Worm (Caenorhabditis elegans) whole organism, L1 larva: ENCODE results near the gene hum-4.

Source experiments
- C04F5.9 ChIP-seq: sonication (generic microtip); optimal IDR thresholded peaks from 2 replicates; lab custom pipeline; 2016; ENCODE audit warnings: missing genetic modification characterization, missing compliant biosample characterization
- C16A3.4 ChIP-seq: fragments of 150-350 bp; optimal IDR thresholded peaks from 2 replicates; lab custom pipeline; 2014; ENCODE audit warnings: missing biosample characterization, missing genetic modification characterization
- aha-1 ChIP-seq: fragments of 150-350 bp; optimal IDR thresholded peaks from 2 replicates; lab custom pipeline; 2014; ENCODE audit warnings: missing biosample characterization, missing genetic modification characterization
- alr-1 ChIP-seq: fragments of 200-800 bp; sonication (Bioruptor generic); optimal IDR thresholded peaks from 2 replicates; lab custom pipeline; 2018; ENCODE audit warnings: borderline replicate concordance, mild to moderate bottlenecking, missing genetic modification characterization, missing compliant biosample characterization
- ama-1 ChIP-seq: fragments of 150-350 bp; optimal IDR thresholded peaks from 2 replicates; lab custom pipeline; 2014
- blmp-1 ChIP-seq: fragments of 150-350 bp; optimal IDR thresholded peaks from 2 replicates; lab custom pipeline; 2014; ENCODE audit warnings: missing biosample characterization, missing genetic modification characterization
- ceh-63 ChIP-seq: fragments of 200-800 bp; sonication (Bioruptor generic); optimal IDR thresholded peaks from 2 replicates; lab custom pipeline; 2018; ENCODE audit warnings: mild to moderate bottlenecking, missing genetic modification characterization, missing compliant biosample characterization
- ceh-82 ChIP-seq, 3 experiments: fragments of 150-350 bp in 1 of 3; sonication (generic microtip) in 2 of 3; optimal IDR thresholded peaks; 2 replicates each; lab custom pipeline; 2014 to 2017; ENCODE audit warnings: missing biosample characterization in 3 of 3, missing genetic modification characterization in 3 of 3
- dpl-1 ChIP-seq, 3 experiments: fragments of 150-350 bp in 2 of 3; sonication (generic microtip) in 1 of 3; optimal IDR thresholded peaks; 2 replicates each; lab custom pipeline; 2014 to 2017; ENCODE audit warnings: missing biosample characterization in 3 of 3, missing genetic modification characterization in 3 of 3, missing genetic modification reagents in 3 of 3
- dsc-1 ChIP-seq: sonication (generic microtip); optimal IDR thresholded peaks from 2 replicates; lab custom pipeline; 2016; ENCODE audit warnings: mild to moderate bottlenecking, missing genetic modification characterization, missing compliant biosample characterization
- efl-1 ChIP-seq, 4 experiments: fragments of 150-350 bp; optimal IDR thresholded peaks in 3 of 4; peaks in 1 of 4; 1 replicate in 1 of 4; 2 replicates in 3 of 4; lab custom pipeline; 2014; ENCODE audit warnings: missing biosample characterization in 2 of 4, missing genetic modification characterization in 2 of 4, missing genetic modification reagents in 2 of 4
- efl-3 ChIP-seq: fragments of 200-800 bp; sonication (Bioruptor generic); optimal IDR thresholded peaks from 2 replicates; lab custom pipeline; 2018; ENCODE audit warnings: mild to moderate bottlenecking, missing genetic modification characterization, missing compliant biosample characterization
- egl-13 ChIP-seq: sonication (generic microtip); optimal IDR thresholded peaks from 2 replicates; lab custom pipeline; 2016; ENCODE audit warnings: missing genotype, missing genetic modification reagents, missing genetic modification characterization, missing compliant biosample characterization
- elt-2 ChIP-seq: sonication (generic microtip); optimal IDR thresholded peaks from 2 replicates; lab custom pipeline; 2016; ENCODE audit warnings: missing genetic modification characterization, mild to moderate bottlenecking, inconsistent platforms, missing compliant biosample characterization, missing genetic modification reagents
- elt-3 ChIP-seq, 6 experiments: fragments of 150-350 bp in 1 of 6; sonication (generic microtip); optimal IDR thresholded peaks; 2 replicates each; lab custom pipeline; 2017 to 2018; ENCODE audit warnings: missing biosample characterization in 6 of 6, missing genetic modification characterization in 6 of 6, inconsistent platforms in 1 of 6
- fkh-10 ChIP-seq: sonication (generic microtip); optimal IDR thresholded peaks from 2 replicates; lab custom pipeline; 2017; ENCODE audit warnings: missing biosample characterization, missing genetic modification reagents, missing genetic modification characterization
- fkh-4 ChIP-seq: sonication (generic microtip); optimal IDR thresholded peaks from 2 replicates; lab custom pipeline; 2016; ENCODE audit warnings: missing compliant biosample characterization, missing genetic modification characterization, borderline replicate concordance
- grh-1 ChIP-seq: fragments of 200-800 bp; sonication (Bioruptor generic); IDR thresholded peaks from 2 replicates; pipeline ENCODE4 v1.3.6; 2022; ENCODE audit warnings: missing genetic modification reagents, missing genetic modification characterization, missing compliant biosample characterization
- hlh-4 ChIP-seq: sonication (generic microtip); optimal IDR thresholded peaks from 2 replicates; lab custom pipeline; 2016; ENCODE audit warnings: mild to moderate bottlenecking, missing genetic modification characterization, missing compliant biosample characterization
- hpl-2 ChIP-seq: fragments of 150-350 bp; optimal IDR thresholded peaks from 2 replicates; lab custom pipeline; 2014; ENCODE audit warnings: missing biosample characterization, missing genetic modification reagents, missing genetic modification characterization
- irx-1 ChIP-seq: sonication (generic microtip); optimal IDR thresholded peaks from 2 replicates; lab custom pipeline; 2016; ENCODE audit warnings: missing genetic modification characterization, missing compliant biosample characterization
- isw-1 ChIP-seq: fragments of 200-800 bp; sonication (Bioruptor generic); IDR thresholded peaks from 2 replicates; pipeline ENCODE4 v1.3.6; 2022; ENCODE audit warnings: missing genetic modification characterization, missing compliant biosample characterization
- lin-13 ChIP-seq: fragments of 150-350 bp; optimal IDR thresholded peaks from 2 replicates; lab custom pipeline; 2014; ENCODE audit warnings: missing biosample characterization, missing genetic modification reagents, missing genetic modification characterization
- lin-14 ChIP-seq: fragments of 200-800 bp; sonication (Bioruptor generic); optimal IDR thresholded peaks from 2 replicates; lab custom pipeline; 2018; ENCODE audit warnings: mild to moderate bottlenecking, missing genetic modification characterization, moderate library complexity, missing compliant biosample characterization
- lin-15B ChIP-seq: fragments of 150-350 bp; sonication (generic microtip); optimal IDR thresholded peaks from 3 replicates; lab custom pipeline; 2014; ENCODE audit warnings: missing biosample characterization, missing genetic modification characterization
- lin-35 ChIP-seq, 2 experiments: fragments of 150-350 bp; optimal IDR thresholded peaks; 2 replicates each; lab custom pipeline; 2014; ENCODE audit warnings: missing biosample characterization in 2 of 2, missing genetic modification characterization in 2 of 2, missing genetic modification reagents in 2 of 2
- mab-9 ChIP-seq: fragments of 200-800 bp; sonication (Bioruptor generic); IDR thresholded peaks from 2 replicates; pipeline ENCODE4 v1.3.6; 2022; ENCODE audit warnings: missing genetic modification reagents, missing genetic modification characterization, missing compliant biosample characterization
- mdl-1 ChIP-seq, 2 experiments: fragments of 150-350 bp; optimal IDR thresholded peaks; 2 replicates each; lab custom pipeline; 2014 to 2017; ENCODE audit warnings: missing biosample characterization in 2 of 2, missing genetic modification characterization in 2 of 2, inconsistent platforms in 1 of 2
- nhr-11 ChIP-seq: fragments of 150-350 bp; optimal IDR thresholded peaks from 2 replicates; lab custom pipeline; 2014; ENCODE audit warnings: missing biosample characterization, missing genetic modification characterization
- nhr-12 ChIP-seq: sonication (generic microtip); optimal IDR thresholded peaks from 2 replicates; lab custom pipeline; 2017; ENCODE audit warnings: missing biosample characterization, missing genetic modification characterization
- nhr-237 ChIP-seq: fragments of 150-350 bp; optimal IDR thresholded peaks from 2 replicates; lab custom pipeline; 2014; ENCODE audit warnings: missing biosample characterization, missing genetic modification characterization
- nhr-28 ChIP-seq: fragments of 150-350 bp; optimal IDR thresholded peaks from 2 replicates; lab custom pipeline; 2014; ENCODE audit warnings: missing biosample characterization, missing genetic modification characterization
- nhr-84 ChIP-seq: sonication (generic microtip); optimal IDR thresholded peaks from 2 replicates; lab custom pipeline; 2017; ENCODE audit warnings: missing biosample characterization, missing genetic modification characterization
- nhr-85 ChIP-seq: sonication (generic microtip); peaks from one replicate; lab custom pipeline; 2016; ENCODE audit warnings: missing genetic modification characterization, inconsistent platforms, missing compliant biosample characterization
- pag-3 ChIP-seq: sonication (generic microtip); optimal IDR thresholded peaks from 2 replicates; lab custom pipeline; 2017; ENCODE audit warnings: missing genetic modification characterization, mild to moderate bottlenecking, missing compliant biosample characterization, antibody characterized with exemption, borderline replicate concordance; ENCODE audit not compliant: insufficient read depth
- snu-23 ChIP-seq: sonication (generic microtip); optimal IDR thresholded peaks from 2 replicates; lab custom pipeline; 2016; ENCODE audit warnings: missing genetic modification characterization, missing compliant biosample characterization
- sox-4 ChIP-seq: sonication (generic microtip); optimal IDR thresholded peaks from 2 replicates; lab custom pipeline; 2016; ENCODE audit warnings: missing genetic modification characterization, missing compliant biosample characterization
- sptf-1 ChIP-seq: fragments of 150-350 bp; optimal IDR thresholded peaks from 2 replicates; lab custom pipeline; 2014; ENCODE audit warnings: missing biosample characterization, missing genetic modification characterization
- sup-37 ChIP-seq: fragments of 200-800 bp; sonication (Bioruptor generic); optimal IDR thresholded peaks from 2 replicates; lab custom pipeline; 2018; ENCODE audit warnings: mild to moderate bottlenecking, missing genetic modification characterization, missing compliant biosample characterization
- tbx-2 ChIP-seq: sonication (generic microtip); optimal IDR thresholded peaks from 2 replicates; lab custom pipeline; 2016; ENCODE audit warnings: missing genetic modification characterization, missing compliant biosample characterization
- tlp-1 ChIP-seq: fragments of 150-350 bp; optimal IDR thresholded peaks from 2 replicates; lab custom pipeline; 2014; ENCODE audit warnings: missing biosample characterization, missing genetic modification characterization
- unc-30 ChIP-seq: sonication (generic microtip); optimal IDR thresholded peaks from 2 replicates; lab custom pipeline; 2017; ENCODE audit warnings: missing biosample characterization, missing genetic modification characterization
- vab-15 ChIP-seq: sonication (generic microtip); optimal IDR thresholded peaks from 2 replicates; lab custom pipeline; 2017; ENCODE audit warnings: missing genotype, mild to moderate bottlenecking, missing genetic modification characterization, missing compliant biosample characterization
- zag-1 ChIP-seq: fragments of 150-350 bp; optimal IDR thresholded peaks from 2 replicates; lab custom pipeline; 2014; ENCODE audit warnings: missing biosample characterization, missing genetic modification characterization
- zip-4 ChIP-seq: fragments of 200-800 bp; sonication (Bioruptor generic); optimal IDR thresholded peaks from 2 replicates; lab custom pipeline; 2018; ENCODE audit warnings: mild to moderate bottlenecking, missing genetic modification characterization, moderate library complexity, missing compliant biosample characterization

hum-4 gene

DNA sequence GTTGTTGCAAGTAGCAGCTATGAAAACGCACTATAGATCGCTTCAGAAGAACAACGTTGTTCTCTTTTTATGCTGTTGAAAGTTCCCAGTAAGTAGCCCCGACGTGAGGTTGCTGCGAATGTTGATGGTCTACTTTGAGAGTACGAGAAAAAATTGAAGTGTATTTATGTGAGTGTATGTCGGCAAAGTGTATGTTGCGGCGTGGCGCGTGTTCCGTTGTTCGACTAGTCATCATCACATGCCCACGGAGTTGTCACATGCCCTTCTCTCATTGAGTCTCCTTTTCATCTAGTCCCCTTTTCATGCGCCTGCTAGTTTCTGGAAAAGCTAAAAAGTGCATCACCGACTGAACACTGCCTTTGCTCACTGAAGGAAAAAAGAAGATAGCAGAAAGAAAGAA lies 38.5 kb upstream of the hum-4 start (continued):
- TF ChIP-seq isw-1 (GFP tag; lab: Robert Waterston, UW) = peak; percentile 11; the same call in 1 of the 2 replicates
- TF ChIP-seq dpl-1 (GFP tag; optimal IDR thresholded peaks at IDR 0.05; lab: Kevin White, UChicago) = peak in 2 of 3 experiments; percentile 3 to 18
- no peak for TF ChIP-seq efl-3 (GFP tag; lab: Kevin White, UChicago)
- TF ChIP-seq egl-13 (tag; lab: Kevin White, UChicago) = peak; percentile 24
- TF ChIP-seq sox-4 (tag; lab: Kevin White, UChicago) = peak; percentile 5
- TF ChIP-seq fkh-10 (GFP tag; lab: Kevin White, UChicago) = peak; percentile 13
- TF ChIP-seq snu-23 (GFP tag; lab: Kevin White, UChicago) = peak; percentile 59

DNA sequence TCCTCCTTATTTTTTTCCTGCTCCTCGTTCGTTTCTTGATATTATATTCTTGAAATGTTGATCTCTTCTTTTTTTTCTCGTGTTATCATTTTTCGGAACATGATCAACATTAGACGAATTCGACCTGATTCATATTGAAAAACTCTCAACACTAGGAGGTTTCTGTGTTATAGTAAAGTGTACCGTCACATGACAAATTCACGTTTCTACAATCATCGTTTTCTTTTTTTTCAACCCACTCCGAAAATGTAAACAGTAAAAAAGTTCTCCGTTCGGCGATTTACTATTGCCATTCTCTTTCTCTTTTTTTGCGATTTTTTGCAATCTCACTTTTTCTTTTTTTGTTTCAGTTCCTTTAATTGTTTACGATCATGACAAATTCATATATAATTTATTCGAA lies 38.0 kb upstream of the hum-4 start:
- TF ChIP-seq lin-35 (GFP tag; optimal IDR thresholded peaks at IDR 0.05; lab: Kevin White, UChicago) = peak in 1 of 2 experiments; percentile 22
- peak; percentile 9 for TF ChIP-seq blmp-1
- TF ChIP-seq irx-1 = no peak
- TF ChIP-seq tbx-2 = no peak
- no peak for TF ChIP-seq nhr-237 (tag; lab: Kevin White, UChicago)
- peak in 1 of 6 experiments; percentile 20 for TF ChIP-seq elt-3 (tag; optimal IDR thresholded peaks at IDR 0.05; lab: Kevin White, UChicago)

DNA sequence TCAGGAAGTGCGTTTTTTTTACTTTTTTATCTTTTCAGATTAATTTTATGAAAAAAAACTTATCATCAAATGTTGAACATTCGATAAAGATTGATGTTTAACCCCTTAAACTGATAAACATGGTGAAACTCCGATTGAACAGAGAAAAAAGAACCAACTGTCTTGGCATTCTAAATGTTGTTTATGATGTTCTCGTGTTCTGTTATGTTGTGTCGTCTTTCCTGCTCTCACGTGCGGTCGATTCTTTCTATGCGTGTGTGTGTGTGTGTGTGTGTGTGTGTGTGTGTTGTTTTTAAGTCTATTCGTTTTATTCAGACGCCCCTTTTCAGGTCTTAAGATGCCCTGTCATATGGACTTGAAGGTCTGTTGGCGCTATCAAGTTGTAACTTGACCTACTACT lies 36.2 kb upstream of the hum-4 start:
- no peak for TF ChIP-seq pag-3 (tag; lab: Kevin White, UChicago)
- no peak for TF ChIP-seq nhr-11
- TF ChIP-seq C16A3.4 = no peak
- TF ChIP-seq mdl-1 (tag; optimal IDR thresholded peaks at IDR 0.05; lab: Kevin White, UChicago) = peak in 1 of 2 experiments; percentile 26
- TF ChIP-seq mab-9 = no peak
- peak in 1 of 2 experiments; percentile 36 for TF ChIP-seq lin-35 (GFP tag; optimal IDR thresholded peaks at IDR 0.05; lab: Kevin White, UChicago)
- peak; percentile 15 for TF ChIP-seq elt-2 (tag; lab: Kevin White, UChicago)
- peak; percentile 49 for TF ChIP-seq lin-14 (GFP tag; lab: Kevin White, UChicago)
- TF ChIP-seq unc-30 = no peak
- TF ChIP-seq fkh-10 (GFP tag; lab: Kevin White, UChicago) = no peak
- TF ChIP-seq efl-1 (optimal IDR thresholded peaks at IDR 0.05; lab: Kevin White, UChicago) = no peak
- TF ChIP-seq efl-1 (GFP tag; optimal IDR thresholded peaks at IDR 0.05 in 1 of 2; lab: Kevin White, UChicago) = no peak
- no peak for TF ChIP-seq nhr-28 (tag; lab: Kevin White, UChicago)
- no peak for TF ChIP-seq tlp-1 (tag; lab: Kevin White, UChicago)
- no peak for TF ChIP-seq nhr-84 (tag; lab: Kevin White, UChicago)
- TF ChIP-seq grh-1 (GFP tag; lab: Robert Waterston, UW) = no peak
- TF ChIP-seq efl-3 (GFP tag; lab: Kevin White, UChicago) = no peak
- no peak for TF ChIP-seq lin-15B (tag; lab: Kevin White, UChicago)

DNA sequence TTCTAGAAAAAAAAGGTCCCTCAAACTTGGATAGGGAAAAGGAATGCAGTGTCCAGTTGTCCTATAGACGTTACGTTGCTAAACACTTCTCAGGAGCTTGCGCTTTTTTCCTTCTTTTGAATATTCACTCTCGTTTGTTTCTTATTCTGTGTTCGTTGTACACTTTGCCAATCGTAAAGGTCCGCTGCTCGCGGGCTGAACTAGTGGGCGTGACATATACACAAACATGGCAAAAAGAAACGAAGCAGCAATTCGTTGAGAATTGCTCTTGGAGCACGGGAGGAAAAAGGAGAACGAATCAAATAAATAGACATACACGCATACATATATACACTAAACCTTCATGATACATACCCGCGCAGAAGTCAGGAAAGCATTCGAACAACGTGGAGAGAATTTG lies 35.4 kb upstream of the hum-4 start:
- no peak for TF ChIP-seq dsc-1
- no peak for TF ChIP-seq mab-9
- TF ChIP-seq nhr-12 (tag; lab: Kevin White, UChicago) = no peak
- TF ChIP-seq ceh-63 (GFP tag; lab: Kevin White, UChicago) = no peak
- TF ChIP-seq ama-1 = no peak
- peak; percentile 18 for TF ChIP-seq lin-14 (GFP tag; lab: Kevin White, UChicago)
- TF ChIP-seq nhr-85 (tag; lab: Kevin White, UChicago) = no peak
- TF ChIP-seq vab-15 = no peak

DNA sequence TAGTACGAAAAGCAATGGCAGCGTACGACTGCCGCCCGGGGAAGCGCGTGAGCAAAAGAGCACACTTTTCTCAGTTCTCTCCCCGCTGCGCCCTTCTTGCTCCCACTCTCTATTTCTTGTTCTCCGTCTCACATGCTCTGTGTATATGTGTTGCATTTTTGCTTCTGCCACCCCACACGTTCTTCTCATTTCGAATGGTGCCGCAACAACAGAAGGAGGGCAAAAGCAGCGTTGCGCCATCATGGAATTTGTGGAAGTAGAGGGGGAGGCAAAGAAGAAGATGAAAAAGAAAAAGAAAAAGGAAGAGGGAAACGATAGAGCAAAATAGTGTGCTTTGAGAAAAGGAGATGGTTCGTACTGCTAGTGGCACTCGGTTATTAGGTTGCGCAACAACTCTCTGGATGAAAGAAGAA lies 33.9 kb upstream of the hum-4 start:
- TF ChIP-seq sup-37 (GFP tag; lab: Kevin White, UChicago) = peak; percentile 3
- TF ChIP-seq ceh-63 (GFP tag; lab: Kevin White, UChicago) = no peak
- no peak for TF ChIP-seq aha-1 (tag; lab: Kevin White, UChicago)
- no peak for TF ChIP-seq sox-4 (tag; lab: Kevin White, UChicago)
- TF ChIP-seq hpl-2 = no peak
- peak; percentile 6 for TF ChIP-seq lin-13
- TF ChIP-seq ama-1 = no peak
- no peak for TF ChIP-seq hlh-4
- no peak for TF ChIP-seq C04F5.9 (tag; lab: Kevin White, UChicago)
- no peak for TF ChIP-seq grh-1 (GFP tag; lab: Robert Waterston, UW)
- TF ChIP-seq sptf-1 (tag; lab: Kevin White, UChicago) = no peak
- TF ChIP-seq lin-15B (tag; lab: Kevin White, UChicago) = no peak
- TF ChIP-seq nhr-85 (tag; lab: Kevin White, UChicago) = no peak
- no peak for TF ChIP-seq alr-1 (tag; lab: Kevin White, UChicago)
- no peak for TF ChIP-seq nhr-84 (tag; lab: Kevin White, UChicago)
- peak; percentile 44 for TF ChIP-seq zag-1 (tag; lab: Kevin White, UChicago)
- TF ChIP-seq fkh-4 (tag; lab: Kevin White, UChicago) = no peak
- TF ChIP-seq elt-2 (tag; lab: Kevin White, UChicago) = no peak
- TF ChIP-seq ceh-82 (tag; optimal IDR thresholded peaks at IDR 0.05; lab: Kevin White, UChicago) = peak in 2 of 3 experiments; percentile 50 to 79
- TF ChIP-seq zip-4 (GFP tag; lab: Kevin White, UChicago) = no peak
